Worm (Caenorhabditis elegans): ENCODE measurements around the gene Y59A8A.8.

ce11 chrV:17818567-17818966 is 46.8 kb upstream of the Y59A8A.8 start, which contains the start of gene srh-298:
- TF ChIP-seq ama-1 (optimal IDR thresholded peaks at IDR 0.05) (no peak), K09A11.1 (tag; optimal IDR thresholded peaks at IDR 0.05; ENCODE audit: insufficient read depth) (no peak), elt-2 (tag; optimal IDR thresholded peaks at IDR 0.05) (no peak), lin-11 (tag; optimal IDR thresholded peaks at IDR 0.05) (no peak), unc-55 (GFP tag; optimal IDR thresholded peaks at IDR 0.05) (no peak)

Measured in whole organism, late embryonic.